Worm (Caenorhabditis elegans) whole organism, L3 larva: ENCODE results near the gene lips-12.

Source experiments
- ama-1 ChIP-seq: fragments of 150-350 bp; optimal IDR thresholded peaks from 2 replicates; lab custom pipeline; 2018
- ceh-28 ChIP-seq: fragments of 150-350 bp; optimal IDR thresholded peaks from 2 replicates; lab custom pipeline; 2014; ENCODE audit warnings: missing biosample characterization, missing genetic modification reagents, missing genetic modification characterization
- egl-27 ChIP-seq: sonication (generic microtip); optimal IDR thresholded peaks from 4 replicates; lab custom pipeline; 2017; ENCODE audit warnings: missing biosample characterization, missing genetic modification reagents, missing genetic modification characterization
- elt-1 ChIP-seq: fragments of 150-350 bp; optimal IDR thresholded peaks from 2 replicates; lab custom pipeline; 2014; ENCODE audit warnings: missing biosample characterization, missing genetic modification characterization
- nhr-11 ChIP-seq: fragments of 150-350 bp; optimal IDR thresholded peaks from 2 replicates; lab custom pipeline; 2014; ENCODE audit warnings: missing biosample characterization, missing genetic modification characterization
- nhr-23 ChIP-seq: fragments of 150-350 bp; optimal IDR thresholded peaks from 2 replicates; lab custom pipeline; 2014; ENCODE audit warnings: missing biosample characterization, missing genetic modification reagents, missing genetic modification characterization
- nhr-237 ChIP-seq: fragments of 150-350 bp; optimal IDR thresholded peaks from 2 replicates; lab custom pipeline; 2014; ENCODE audit warnings: missing biosample characterization, missing genetic modification characterization
- nhr-77 ChIP-seq: fragments of 150-350 bp; optimal IDR thresholded peaks from 2 replicates; lab custom pipeline; 2014; ENCODE audit warnings: missing biosample characterization, missing genetic modification characterization
- unc-62 ChIP-seq: fragments of 150-350 bp; sonication (generic microtip); optimal IDR thresholded peaks from 4 replicates; lab custom pipeline; 2014; ENCODE audit warnings: missing biosample characterization, missing genetic modification reagents, missing genetic modification characterization
- ztf-4 ChIP-seq: fragments of 150-350 bp; optimal IDR thresholded peaks from 2 replicates; lab custom pipeline; 2014; ENCODE audit warnings: missing biosample characterization, missing genetic modification characterization

ce11 chrII:1140689-1141088 lies 26.7 kb upstream of the lips-12 start, which contains the start of gene W09B6.4:
- no peak for TF ChIP-seq elt-1
- no peak for TF ChIP-seq ama-1 (lab: Kevin White, UChicago)
- no peak for TF ChIP-seq ztf-4 (tag; lab: Kevin White, UChicago)
- TF ChIP-seq nhr-77 (tag; lab: Kevin White, UChicago): no peak
- TF ChIP-seq nhr-237 (tag; lab: Kevin White, UChicago): no peak
- TF ChIP-seq unc-62 (GFP tag; lab: Kevin White, UChicago): no peak
- no peak for TF ChIP-seq nhr-11
- no peak for TF ChIP-seq ceh-28
- no peak for TF ChIP-seq egl-27 (tag; lab: Kevin White, UChicago)
- no peak for TF ChIP-seq nhr-23
